Worm (Caenorhabditis elegans) whole organism, L1 larva: ENCODE data around the gene K08H10.10.

ENCODE experiments used
- C04F5.9 ChIP-seq: sonication (generic microtip); optimal IDR thresholded peaks from 2 replicates; lab custom pipeline; 2016; ENCODE audit warnings: missing genetic modification characterization, missing compliant biosample characterization
- F16B12.6 ChIP-seq: fragments of 150-350 bp; optimal IDR thresholded peaks from 2 replicates; lab custom pipeline; 2014; ENCODE audit warnings: missing biosample characterization, missing genetic modification characterization
- Y116A8C.19 ChIP-seq: sonication (generic microtip); optimal IDR thresholded peaks from 2 replicates; lab custom pipeline; 2016; ENCODE audit warnings: missing compliant biosample characterization, missing genetic modification characterization, borderline replicate concordance
- alr-1 ChIP-seq: fragments of 200-800 bp; sonication (Bioruptor generic); optimal IDR thresholded peaks from 2 replicates; lab custom pipeline; 2018; ENCODE audit warnings: borderline replicate concordance, mild to moderate bottlenecking, missing genetic modification characterization, missing compliant biosample characterization
- ama-1 ChIP-seq: fragments of 150-350 bp; optimal IDR thresholded peaks from 2 replicates; lab custom pipeline; 2014
- ceh-63 ChIP-seq: fragments of 200-800 bp; sonication (Bioruptor generic); optimal IDR thresholded peaks from 2 replicates; lab custom pipeline; 2018; ENCODE audit warnings: mild to moderate bottlenecking, missing genetic modification characterization, missing compliant biosample characterization
- ceh-8 ChIP-seq: fragments of 200-800 bp; sonication (Bioruptor generic); optimal IDR thresholded peaks from 2 replicates; lab custom pipeline; 2018; ENCODE audit warnings: mild to moderate bottlenecking, missing genetic modification characterization, moderate library complexity, missing compliant biosample characterization
- ceh-88 ChIP-seq: fragments of 200-800 bp; sonication (Bioruptor generic); IDR thresholded peaks from 2 replicates; pipeline ENCODE4 v1.3.6; 2022; ENCODE audit warnings: missing genetic modification characterization, missing compliant biosample characterization
- ceh-90 ChIP-seq: sonication (generic microtip); optimal IDR thresholded peaks from 2 replicates; lab custom pipeline; 2016; ENCODE audit warnings: missing genetic modification characterization, missing compliant biosample characterization
- ces-1 ChIP-seq: fragments of 150-350 bp; optimal IDR thresholded peaks from 2 replicates; lab custom pipeline; 2014; ENCODE audit warnings: missing biosample characterization, missing genetic modification reagents, missing genetic modification characterization
- dpl-1 ChIP-seq, 3 experiments: fragments of 150-350 bp in 2 of 3; sonication (generic microtip) in 1 of 3; optimal IDR thresholded peaks; 2 replicates each; lab custom pipeline; 2014 to 2017; ENCODE audit warnings: missing biosample characterization in 3 of 3, missing genetic modification characterization in 3 of 3, missing genetic modification reagents in 3 of 3
- dsc-1 ChIP-seq: sonication (generic microtip); optimal IDR thresholded peaks from 2 replicates; lab custom pipeline; 2016; ENCODE audit warnings: mild to moderate bottlenecking, missing genetic modification characterization, missing compliant biosample characterization
- egl-13 ChIP-seq: sonication (generic microtip); optimal IDR thresholded peaks from 2 replicates; lab custom pipeline; 2016; ENCODE audit warnings: missing genotype, missing genetic modification reagents, missing genetic modification characterization, missing compliant biosample characterization
- egl-27 ChIP-seq, 2 experiments: fragments of 150-350 bp in 1 of 2; sonication (generic microtip); optimal IDR thresholded peaks; 3 replicates each; lab custom pipeline; 2017 to 2018; ENCODE audit warnings: missing biosample characterization in 2 of 2, missing genetic modification characterization in 2 of 2, missing genetic modification reagents in 2 of 2
- elt-2 ChIP-seq: sonication (generic microtip); optimal IDR thresholded peaks from 2 replicates; lab custom pipeline; 2016; ENCODE audit warnings: missing genetic modification characterization, mild to moderate bottlenecking, inconsistent platforms, missing compliant biosample characterization, missing genetic modification reagents
- elt-3 ChIP-seq, 6 experiments: fragments of 150-350 bp in 1 of 6; sonication (generic microtip); optimal IDR thresholded peaks; 2 replicates each; lab custom pipeline; 2017 to 2018; ENCODE audit warnings: missing biosample characterization in 6 of 6, missing genetic modification characterization in 6 of 6, inconsistent platforms in 1 of 6
- ets-5 ChIP-seq: fragments of 200-800 bp; sonication (Bioruptor generic); IDR thresholded peaks from 2 replicates; pipeline ENCODE4 v1.3.6; 2022; ENCODE audit warnings: missing genetic modification characterization, missing compliant biosample characterization
- fkh-4 ChIP-seq: sonication (generic microtip); optimal IDR thresholded peaks from 2 replicates; lab custom pipeline; 2016; ENCODE audit warnings: missing compliant biosample characterization, missing genetic modification characterization, borderline replicate concordance
- fkh-8 ChIP-seq: sonication (generic microtip); optimal IDR thresholded peaks from 2 replicates; lab custom pipeline; 2016; ENCODE audit warnings: mild to moderate bottlenecking, missing genetic modification characterization, missing compliant biosample characterization
- fos-1 ChIP-seq: fragments of 150-350 bp; optimal IDR thresholded peaks from 2 replicates; lab custom pipeline; 2014; ENCODE audit warnings: missing biosample characterization, missing genetic modification characterization
- grh-1 ChIP-seq: fragments of 200-800 bp; sonication (Bioruptor generic); IDR thresholded peaks from 2 replicates; pipeline ENCODE4 v1.3.6; 2022; ENCODE audit warnings: missing genetic modification reagents, missing genetic modification characterization, missing compliant biosample characterization
- hlh-4 ChIP-seq: sonication (generic microtip); optimal IDR thresholded peaks from 2 replicates; lab custom pipeline; 2016; ENCODE audit warnings: mild to moderate bottlenecking, missing genetic modification characterization, missing compliant biosample characterization
- irx-1 ChIP-seq: sonication (generic microtip); optimal IDR thresholded peaks from 2 replicates; lab custom pipeline; 2016; ENCODE audit warnings: missing genetic modification characterization, missing compliant biosample characterization
- isw-1 ChIP-seq: fragments of 200-800 bp; sonication (Bioruptor generic); IDR thresholded peaks from 2 replicates; pipeline ENCODE4 v1.3.6; 2022; ENCODE audit warnings: missing genetic modification characterization, missing compliant biosample characterization
- jun-1 ChIP-seq: fragments of 150-350 bp; optimal IDR thresholded peaks from 2 replicates; lab custom pipeline; 2014; ENCODE audit warnings: missing biosample characterization, missing genetic modification reagents, missing genetic modification characterization
- lin-13 ChIP-seq: fragments of 150-350 bp; optimal IDR thresholded peaks from 2 replicates; lab custom pipeline; 2014; ENCODE audit warnings: missing biosample characterization, missing genetic modification reagents, missing genetic modification characterization
- lin-15B ChIP-seq: fragments of 150-350 bp; sonication (generic microtip); optimal IDR thresholded peaks from 3 replicates; lab custom pipeline; 2014; ENCODE audit warnings: missing biosample characterization, missing genetic modification characterization
- lin-35 ChIP-seq, 2 experiments: fragments of 150-350 bp; optimal IDR thresholded peaks; 2 replicates each; lab custom pipeline; 2014; ENCODE audit warnings: missing biosample characterization in 2 of 2, missing genetic modification characterization in 2 of 2, missing genetic modification reagents in 2 of 2
- lin-39 ChIP-seq: fragments of 150-350 bp; optimal IDR thresholded peaks from 2 replicates; lab custom pipeline; 2014; ENCODE audit warnings: missing biosample characterization, missing genetic modification reagents, missing genetic modification characterization
- lir-3 ChIP-seq: sonication (generic microtip); optimal IDR thresholded peaks from 2 replicates; lab custom pipeline; 2016; ENCODE audit warnings: mild to moderate bottlenecking, missing genetic modification characterization, moderate library complexity, missing compliant biosample characterization; ENCODE audit not compliant: poor library complexity
- lsy-2 ChIP-seq, 2 experiments: fragments of 150-350 bp; optimal IDR thresholded peaks; 2 replicates each; lab custom pipeline; 2014; ENCODE audit warnings: missing biosample characterization in 2 of 2, missing genetic modification characterization in 2 of 2
- mab-9 ChIP-seq: fragments of 200-800 bp; sonication (Bioruptor generic); IDR thresholded peaks from 2 replicates; pipeline ENCODE4 v1.3.6; 2022; ENCODE audit warnings: missing genetic modification reagents, missing genetic modification characterization, missing compliant biosample characterization
- mef-2 ChIP-seq: fragments of 150-350 bp; optimal IDR thresholded peaks from 2 replicates; lab custom pipeline; 2014; ENCODE audit warnings: missing biosample characterization, missing genetic modification characterization
- mep-1 ChIP-seq: fragments of 150-350 bp; optimal IDR thresholded peaks from 2 replicates; lab custom pipeline; 2014; ENCODE audit warnings: missing biosample characterization, missing genetic modification characterization
- nhr-11 ChIP-seq: fragments of 150-350 bp; optimal IDR thresholded peaks from 2 replicates; lab custom pipeline; 2014; ENCODE audit warnings: missing biosample characterization, missing genetic modification characterization
- nhr-20 ChIP-seq: sonication (generic microtip); optimal IDR thresholded peaks from 2 replicates; lab custom pipeline; 2016; ENCODE audit warnings: mild to moderate bottlenecking, missing genetic modification characterization, missing compliant biosample characterization
- nhr-237 ChIP-seq: fragments of 150-350 bp; optimal IDR thresholded peaks from 2 replicates; lab custom pipeline; 2014; ENCODE audit warnings: missing biosample characterization, missing genetic modification characterization
- nhr-84 ChIP-seq: sonication (generic microtip); optimal IDR thresholded peaks from 2 replicates; lab custom pipeline; 2017; ENCODE audit warnings: missing biosample characterization, missing genetic modification characterization
- nhr-85 ChIP-seq: sonication (generic microtip); peaks from one replicate; lab custom pipeline; 2016; ENCODE audit warnings: missing genetic modification characterization, inconsistent platforms, missing compliant biosample characterization
- nhr-90 ChIP-seq: sonication (generic microtip); optimal IDR thresholded peaks from 2 replicates; lab custom pipeline; 2016; ENCODE audit warnings: mild to moderate bottlenecking, missing genetic modification characterization, missing compliant biosample characterization; ENCODE audit not compliant: poor library complexity
- pag-3 ChIP-seq: sonication (generic microtip); optimal IDR thresholded peaks from 2 replicates; lab custom pipeline; 2017; ENCODE audit warnings: missing genetic modification characterization, mild to moderate bottlenecking, missing compliant biosample characterization, antibody characterized with exemption, borderline replicate concordance; ENCODE audit not compliant: insufficient read depth
- pax-3 ChIP-seq: fragments of 200-800 bp; sonication (Bioruptor generic); optimal IDR thresholded peaks from 2 replicates; lab custom pipeline; 2018; ENCODE audit warnings: mild to moderate bottlenecking, missing genetic modification characterization, moderate library complexity, missing compliant biosample characterization
- pqm-1 ChIP-seq: sonication (generic microtip); optimal IDR thresholded peaks from 3 replicates; lab custom pipeline; 2017; ENCODE audit warnings: missing biosample characterization, missing genetic modification characterization
- skn-1 ChIP-seq: fragments of 150-350 bp; optimal IDR thresholded peaks from 2 replicates; lab custom pipeline; 2014; ENCODE audit warnings: missing biosample characterization, missing genetic modification characterization
- snpc-4 ChIP-seq: fragments of 150-350 bp; optimal IDR thresholded peaks from 2 replicates; lab custom pipeline; 2014; ENCODE audit warnings: missing biosample characterization, missing genetic modification characterization
- snu-23 ChIP-seq: sonication (generic microtip); optimal IDR thresholded peaks from 2 replicates; lab custom pipeline; 2016; ENCODE audit warnings: missing genetic modification characterization, missing compliant biosample characterization
- sptf-1 ChIP-seq: fragments of 150-350 bp; optimal IDR thresholded peaks from 2 replicates; lab custom pipeline; 2014; ENCODE audit warnings: missing biosample characterization, missing genetic modification characterization
- sup-37 ChIP-seq: fragments of 200-800 bp; sonication (Bioruptor generic); optimal IDR thresholded peaks from 2 replicates; lab custom pipeline; 2018; ENCODE audit warnings: mild to moderate bottlenecking, missing genetic modification characterization, missing compliant biosample characterization
- tlp-1 ChIP-seq: fragments of 150-350 bp; optimal IDR thresholded peaks from 2 replicates; lab custom pipeline; 2014; ENCODE audit warnings: missing biosample characterization, missing genetic modification characterization
- unc-130 ChIP-seq: fragments of 150-350 bp; optimal IDR thresholded peaks from 2 replicates; lab custom pipeline; 2017; ENCODE audit warnings: missing biosample characterization, missing genetic modification characterization, inconsistent platforms
- unc-30 ChIP-seq: sonication (generic microtip); optimal IDR thresholded peaks from 2 replicates; lab custom pipeline; 2017; ENCODE audit warnings: missing biosample characterization, missing genetic modification characterization
- vab-15 ChIP-seq: sonication (generic microtip); optimal IDR thresholded peaks from 2 replicates; lab custom pipeline; 2017; ENCODE audit warnings: missing genotype, mild to moderate bottlenecking, missing genetic modification characterization, missing compliant biosample characterization
- zag-1 ChIP-seq: fragments of 150-350 bp; optimal IDR thresholded peaks from 2 replicates; lab custom pipeline; 2014; ENCODE audit warnings: missing biosample characterization, missing genetic modification characterization

K08H10.10 gene

DNA sequence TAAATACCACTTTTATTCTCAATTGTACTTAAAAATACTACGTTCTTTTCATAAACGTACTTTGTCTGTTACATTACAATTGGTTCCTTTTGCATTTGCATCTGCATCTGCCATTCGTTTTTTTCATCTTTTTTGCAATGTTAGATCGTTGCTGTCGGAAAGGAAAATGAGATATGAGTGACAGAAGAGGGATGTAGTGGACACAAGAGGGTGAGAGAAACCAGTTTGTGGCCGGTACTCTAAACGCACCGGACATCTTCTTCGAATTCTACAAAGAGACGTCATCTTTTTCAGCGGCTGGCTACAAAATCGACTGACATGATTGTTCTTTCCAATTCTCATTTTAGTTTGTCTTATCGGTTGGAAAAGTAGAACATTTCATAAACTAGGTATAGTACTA, 1.9 kb downstream of the K08H10.10 start (continued):
- TF ChIP-seq fkh-4 (tag; lab: Kevin White, UChicago) (no peak), lin-39 (tag; lab: Kevin White, UChicago) (no peak), ceh-63 (GFP tag; lab: Kevin White, UChicago) (no peak), skn-1 (tag; lab: Kevin White, UChicago) (no peak), vab-15 (tag; lab: Kevin White, UChicago) (no peak), nhr-237 (no peak), mab-9 (GFP tag; lab: Robert Waterston, UW) (no peak), isw-1 (GFP tag; lab: Robert Waterston, UW) (no peak), snpc-4 (tag; lab: Kevin White, UChicago) (no peak), ces-1 (GFP tag; lab: Kevin White, UChicago) (no peak), nhr-20 (tag; lab: Kevin White, UChicago) (peak; percentile 25), ceh-8 (GFP tag; lab: Kevin White, UChicago) (no peak), nhr-90 (tag; lab: Kevin White, UChicago) (no peak), mef-2 (tag; lab: Kevin White, UChicago) (no peak), nhr-84 (tag; lab: Kevin White, UChicago) (no peak), pax-3 (tag; lab: Kevin White, UChicago) (no peak), nhr-85 (peak; percentile 69), alr-1 (tag; lab: Kevin White, UChicago) (no peak), tlp-1 (tag; lab: Kevin White, UChicago) (no peak), pqm-1 (no peak), irx-1 (tag; lab: Kevin White, UChicago) (no peak), ama-1 (lab: Kevin White, UChicago) (no peak), grh-1 (GFP tag; lab: Robert Waterston, UW) (peak; percentile 68), ceh-90 (tag; lab: Kevin White, UChicago) (no peak), F16B12.6 (tag; lab: Kevin White, UChicago) (no peak), nhr-11 (no peak), unc-30 (tag; lab: Kevin White, UChicago) (no peak), snu-23 (GFP tag; lab: Kevin White, UChicago) (peak; percentile 40), sptf-1 (tag; lab: Kevin White, UChicago) (no peak), C04F5.9 (tag; lab: Kevin White, UChicago) (no peak), egl-13 (tag; lab: Kevin White, UChicago) (no peak), fkh-8 (tag; lab: Kevin White, UChicago) (no peak), egl-27 (tag; optimal IDR thresholded peaks at IDR 0.05; lab: Kevin White, UChicago) (no peak), zag-1 (no peak), pag-3 (tag; lab: Kevin White, UChicago) (no peak), hlh-4 (tag; lab: Kevin White, UChicago) (no peak), mep-1 (peak; percentile 31), lir-3 (tag; lab: Kevin White, UChicago) (no peak), lsy-2 (tag; optimal IDR thresholded peaks at IDR 0.05; lab: Kevin White, UChicago) (no peak), sup-37 (GFP tag; lab: Kevin White, UChicago) (no peak), ets-5 (GFP tag; lab: Robert Waterston, UW) (no peak), ceh-88 (no peak), lin-35 (GFP tag; optimal IDR thresholded peaks at IDR 0.05; lab: Kevin White, UChicago) (peak in 1 of 2 experiments; percentile 33), fos-1 (tag; lab: Kevin White, UChicago) (no peak), elt-3 (tag; optimal IDR thresholded peaks at IDR 0.05; lab: Kevin White, UChicago) (peak in 1 of 6 experiments; percentile 16), dpl-1 (GFP tag; optimal IDR thresholded peaks at IDR 0.05; lab: Kevin White, UChicago) (no peak), unc-130 (tag; lab: Kevin White, UChicago) (no peak), lin-13 (GFP tag; lab: Kevin White, UChicago) (no peak), dsc-1 (tag; lab: Kevin White, UChicago) (no peak), elt-2 (tag; lab: Kevin White, UChicago) (no peak), lin-15B (tag; lab: Kevin White, UChicago) (no peak), jun-1 (no peak), Y116A8C.19 (no peak)
